Worm (Caenorhabditis elegans) whole organism, L1 larva: ENCODE measurements around the gene vps-22.

Experiments used
- C16A3.4 ChIP-seq: fragments of 150-350 bp; optimal IDR thresholded peaks from 2 replicates; lab custom pipeline; 2014; ENCODE audit warnings: missing biosample characterization, missing genetic modification characterization
- C34B4.2 ChIP-seq: sonication (generic microtip); optimal IDR thresholded peaks from 2 replicates; lab custom pipeline; 2017; ENCODE audit warnings: mild to moderate bottlenecking, missing genetic modification characterization, missing compliant biosample characterization
- F16B12.6 ChIP-seq: fragments of 150-350 bp; optimal IDR thresholded peaks from 2 replicates; lab custom pipeline; 2014; ENCODE audit warnings: missing biosample characterization, missing genetic modification characterization
- Y116A8C.19 ChIP-seq: sonication (generic microtip); optimal IDR thresholded peaks from 2 replicates; lab custom pipeline; 2016; ENCODE audit warnings: missing compliant biosample characterization, missing genetic modification characterization, borderline replicate concordance
- blmp-1 ChIP-seq: fragments of 150-350 bp; optimal IDR thresholded peaks from 2 replicates; lab custom pipeline; 2014; ENCODE audit warnings: missing biosample characterization, missing genetic modification characterization
- ceh-90 ChIP-seq: sonication (generic microtip); optimal IDR thresholded peaks from 2 replicates; lab custom pipeline; 2016; ENCODE audit warnings: missing genetic modification characterization, missing compliant biosample characterization
- ces-1 ChIP-seq: fragments of 150-350 bp; optimal IDR thresholded peaks from 2 replicates; lab custom pipeline; 2014; ENCODE audit warnings: missing biosample characterization, missing genetic modification reagents, missing genetic modification characterization
- dpl-1 ChIP-seq, 3 experiments: fragments of 150-350 bp in 2 of 3; sonication (generic microtip) in 1 of 3; optimal IDR thresholded peaks; 2 replicates each; lab custom pipeline; 2014 to 2017; ENCODE audit warnings: missing biosample characterization in 3 of 3, missing genetic modification characterization in 3 of 3, missing genetic modification reagents in 3 of 3
- egl-13 ChIP-seq: sonication (generic microtip); optimal IDR thresholded peaks from 2 replicates; lab custom pipeline; 2016; ENCODE audit warnings: missing genotype, missing genetic modification reagents, missing genetic modification characterization, missing compliant biosample characterization
- elt-2 ChIP-seq: sonication (generic microtip); optimal IDR thresholded peaks from 2 replicates; lab custom pipeline; 2016; ENCODE audit warnings: missing genetic modification characterization, mild to moderate bottlenecking, inconsistent platforms, missing compliant biosample characterization, missing genetic modification reagents
- elt-3 ChIP-seq, 6 experiments: fragments of 150-350 bp in 1 of 6; sonication (generic microtip); optimal IDR thresholded peaks; 2 replicates each; lab custom pipeline; 2017 to 2018; ENCODE audit warnings: missing biosample characterization in 6 of 6, missing genetic modification characterization in 6 of 6, inconsistent platforms in 1 of 6
- fkh-10 ChIP-seq: sonication (generic microtip); optimal IDR thresholded peaks from 2 replicates; lab custom pipeline; 2017; ENCODE audit warnings: missing biosample characterization, missing genetic modification reagents, missing genetic modification characterization
- fkh-4 ChIP-seq: sonication (generic microtip); optimal IDR thresholded peaks from 2 replicates; lab custom pipeline; 2016; ENCODE audit warnings: missing compliant biosample characterization, missing genetic modification characterization, borderline replicate concordance
- fos-1 ChIP-seq: fragments of 150-350 bp; optimal IDR thresholded peaks from 2 replicates; lab custom pipeline; 2014; ENCODE audit warnings: missing biosample characterization, missing genetic modification characterization
- grh-1 ChIP-seq: fragments of 200-800 bp; sonication (Bioruptor generic); IDR thresholded peaks from 2 replicates; pipeline ENCODE4 v1.3.6; 2022; ENCODE audit warnings: missing genetic modification reagents, missing genetic modification characterization, missing compliant biosample characterization
- hlh-17 ChIP-seq: fragments of 200-800 bp; sonication (Bioruptor generic); optimal IDR thresholded peaks from 2 replicates; lab custom pipeline; 2018; ENCODE audit warnings: missing genetic modification characterization, mild to moderate bottlenecking, missing compliant biosample characterization, moderate library complexity, borderline replicate concordance
- irx-1 ChIP-seq: sonication (generic microtip); optimal IDR thresholded peaks from 2 replicates; lab custom pipeline; 2016; ENCODE audit warnings: missing genetic modification characterization, missing compliant biosample characterization
- isw-1 ChIP-seq: fragments of 200-800 bp; sonication (Bioruptor generic); IDR thresholded peaks from 2 replicates; pipeline ENCODE4 v1.3.6; 2022; ENCODE audit warnings: missing genetic modification characterization, missing compliant biosample characterization
- lin-13 ChIP-seq: fragments of 150-350 bp; optimal IDR thresholded peaks from 2 replicates; lab custom pipeline; 2014; ENCODE audit warnings: missing biosample characterization, missing genetic modification reagents, missing genetic modification characterization
- lin-14 ChIP-seq: fragments of 200-800 bp; sonication (Bioruptor generic); optimal IDR thresholded peaks from 2 replicates; lab custom pipeline; 2018; ENCODE audit warnings: mild to moderate bottlenecking, missing genetic modification characterization, moderate library complexity, missing compliant biosample characterization
- lin-15B ChIP-seq: fragments of 150-350 bp; sonication (generic microtip); optimal IDR thresholded peaks from 3 replicates; lab custom pipeline; 2014; ENCODE audit warnings: missing biosample characterization, missing genetic modification characterization
- lin-39 ChIP-seq: fragments of 150-350 bp; optimal IDR thresholded peaks from 2 replicates; lab custom pipeline; 2014; ENCODE audit warnings: missing biosample characterization, missing genetic modification reagents, missing genetic modification characterization
- lsy-2 ChIP-seq, 2 experiments: fragments of 150-350 bp; optimal IDR thresholded peaks; 2 replicates each; lab custom pipeline; 2014; ENCODE audit warnings: missing biosample characterization in 2 of 2, missing genetic modification characterization in 2 of 2
- mdl-1 ChIP-seq, 2 experiments: fragments of 150-350 bp; optimal IDR thresholded peaks; 2 replicates each; lab custom pipeline; 2014 to 2017; ENCODE audit warnings: missing biosample characterization in 2 of 2, missing genetic modification characterization in 2 of 2, inconsistent platforms in 1 of 2
- mef-2 ChIP-seq: fragments of 150-350 bp; optimal IDR thresholded peaks from 2 replicates; lab custom pipeline; 2014; ENCODE audit warnings: missing biosample characterization, missing genetic modification characterization
- mep-1 ChIP-seq: fragments of 150-350 bp; optimal IDR thresholded peaks from 2 replicates; lab custom pipeline; 2014; ENCODE audit warnings: missing biosample characterization, missing genetic modification characterization
- nhr-11 ChIP-seq: fragments of 150-350 bp; optimal IDR thresholded peaks from 2 replicates; lab custom pipeline; 2014; ENCODE audit warnings: missing biosample characterization, missing genetic modification characterization
- nhr-12 ChIP-seq: sonication (generic microtip); optimal IDR thresholded peaks from 2 replicates; lab custom pipeline; 2017; ENCODE audit warnings: missing biosample characterization, missing genetic modification characterization
- nhr-20 ChIP-seq: sonication (generic microtip); optimal IDR thresholded peaks from 2 replicates; lab custom pipeline; 2016; ENCODE audit warnings: mild to moderate bottlenecking, missing genetic modification characterization, missing compliant biosample characterization
- nhr-28 ChIP-seq: fragments of 150-350 bp; optimal IDR thresholded peaks from 2 replicates; lab custom pipeline; 2014; ENCODE audit warnings: missing biosample characterization, missing genetic modification characterization
- nhr-47 ChIP-seq: sonication (generic microtip); optimal IDR thresholded peaks from 2 replicates; lab custom pipeline; 2016; ENCODE audit warnings: mild to moderate bottlenecking, missing genetic modification characterization, moderate library complexity, missing compliant biosample characterization
- nhr-71 ChIP-seq: sonication (generic microtip); optimal IDR thresholded peaks from 2 replicates; lab custom pipeline; 2016; ENCODE audit warnings: mild to moderate bottlenecking, missing genetic modification characterization, moderate library complexity, missing compliant biosample characterization
- nhr-76 ChIP-seq: sonication (generic microtip); optimal IDR thresholded peaks from 2 replicates; lab custom pipeline; 2017; ENCODE audit warnings: missing biosample characterization, missing genetic modification characterization
- nhr-85 ChIP-seq: sonication (generic microtip); peaks from one replicate; lab custom pipeline; 2016; ENCODE audit warnings: missing genetic modification characterization, inconsistent platforms, missing compliant biosample characterization
- pax-3 ChIP-seq: fragments of 200-800 bp; sonication (Bioruptor generic); optimal IDR thresholded peaks from 2 replicates; lab custom pipeline; 2018; ENCODE audit warnings: mild to moderate bottlenecking, missing genetic modification characterization, moderate library complexity, missing compliant biosample characterization
- skn-1 ChIP-seq: fragments of 150-350 bp; optimal IDR thresholded peaks from 2 replicates; lab custom pipeline; 2014; ENCODE audit warnings: missing biosample characterization, missing genetic modification characterization
- snpc-4 ChIP-seq: fragments of 150-350 bp; optimal IDR thresholded peaks from 2 replicates; lab custom pipeline; 2014; ENCODE audit warnings: missing biosample characterization, missing genetic modification characterization
- sox-4 ChIP-seq: sonication (generic microtip); optimal IDR thresholded peaks from 2 replicates; lab custom pipeline; 2016; ENCODE audit warnings: missing genetic modification characterization, missing compliant biosample characterization
- sup-37 ChIP-seq: fragments of 200-800 bp; sonication (Bioruptor generic); optimal IDR thresholded peaks from 2 replicates; lab custom pipeline; 2018; ENCODE audit warnings: mild to moderate bottlenecking, missing genetic modification characterization, missing compliant biosample characterization
- swsn-7 ChIP-seq: sonication (generic microtip); optimal IDR thresholded peaks from 2 replicates; lab custom pipeline; 2016; ENCODE audit warnings: missing genetic modification characterization, missing compliant biosample characterization
- unc-130 ChIP-seq: fragments of 150-350 bp; optimal IDR thresholded peaks from 2 replicates; lab custom pipeline; 2017; ENCODE audit warnings: missing biosample characterization, missing genetic modification characterization, inconsistent platforms
- unc-30 ChIP-seq: sonication (generic microtip); optimal IDR thresholded peaks from 2 replicates; lab custom pipeline; 2017; ENCODE audit warnings: missing biosample characterization, missing genetic modification characterization
- unc-86 ChIP-seq: sonication (generic microtip); optimal IDR thresholded peaks from 2 replicates; lab custom pipeline; 2016; ENCODE audit warnings: missing genetic modification characterization, missing compliant biosample characterization
- unc-98 ChIP-seq: fragments of 200-800 bp; sonication (Bioruptor generic); IDR thresholded peaks from 2 replicates; pipeline ENCODE4 v1.3.6; 2022; ENCODE audit warnings: missing genetic modification characterization, missing compliant biosample characterization
- zag-1 ChIP-seq: fragments of 150-350 bp; optimal IDR thresholded peaks from 2 replicates; lab custom pipeline; 2014; ENCODE audit warnings: missing biosample characterization, missing genetic modification characterization
- zip-4 ChIP-seq: fragments of 200-800 bp; sonication (Bioruptor generic); optimal IDR thresholded peaks from 2 replicates; lab custom pipeline; 2018; ENCODE audit warnings: mild to moderate bottlenecking, missing genetic modification characterization, moderate library complexity, missing compliant biosample characterization
- ztf-11 ChIP-seq, 2 experiments: sonication (generic microtip); optimal IDR thresholded peaks; 2 replicates each; lab custom pipeline; 2016 to 2017; ENCODE audit warnings: missing genetic modification characterization in 2 of 2, missing biosample characterization in 1 of 2, missing compliant biosample characterization in 1 of 2
- ztf-4 ChIP-seq: fragments of 150-350 bp; optimal IDR thresholded peaks from 2 replicates; lab custom pipeline; 2014; ENCODE audit warnings: missing biosample characterization, missing genetic modification characterization

The vps-22 gene

ce11 chrIII:4967236-4967635 lies 4.9 kb upstream of the vps-22 start (continued):
- TF ChIP-seq ztf-4 (tag; lab: Kevin White, UChicago), result no peak
- TF ChIP-seq nhr-47 (tag; lab: Kevin White, UChicago), result no peak
- TF ChIP-seq, all 84 proteins: peak for 7

ce11 chrIII:4965271-4965670 lies 3.0 kb upstream of the vps-22 start, which contains the start of gene nca-2:
Gene nca-2 (plus strand): TSS chrIII:4965571.
- TF ChIP-seq nhr-71 (tag; lab: Kevin White, UChicago), result no peak
- no peak for TF ChIP-seq fos-1 (tag; lab: Kevin White, UChicago)
- TF ChIP-seq lsy-2 (tag; optimal IDR thresholded peaks at IDR 0.05; lab: Kevin White, UChicago), result no peak
- TF ChIP-seq lin-39 (tag; lab: Kevin White, UChicago), result no peak
- TF ChIP-seq zag-1, result no peak
- TF ChIP-seq blmp-1, result no peak
- no peak for TF ChIP-seq snpc-4 (tag; lab: Kevin White, UChicago)
- TF ChIP-seq Y116A8C.19 (tag; lab: Kevin White, UChicago), result no peak
- no peak for TF ChIP-seq isw-1
- TF ChIP-seq unc-130 (tag; lab: Kevin White, UChicago), result no peak
- TF ChIP-seq mdl-1 (tag; optimal IDR thresholded peaks at IDR 0.05; lab: Kevin White, UChicago), result no peak
- no peak for TF ChIP-seq unc-98

ce11 chrIII:4962886-4963285 lies 593 bp upstream of the vps-22 start, which contains the start of gene C27F2.9:
Gene C27F2.9 (minus strand): TSS chrIII:4963044.
- peak in 1 of 2 experiments; percentile 71 for TF ChIP-seq mdl-1 (tag; optimal IDR thresholded peaks at IDR 0.05; lab: Kevin White, UChicago)
- peak; percentile 81 for TF ChIP-seq sup-37
- peak; percentile 75 for TF ChIP-seq F16B12.6
- TF ChIP-seq irx-1 (tag; lab: Kevin White, UChicago), result peak; percentile 90
- peak; percentile 61 for TF ChIP-seq ztf-4 (tag; lab: Kevin White, UChicago)
- no peak for TF ChIP-seq hlh-17 (GFP tag; lab: Kevin White, UChicago)
- TF ChIP-seq unc-86 (tag; lab: Kevin White, UChicago), result peak; percentile 89
- TF ChIP-seq ces-1 (GFP tag; lab: Kevin White, UChicago), result no peak
- TF ChIP-seq ceh-90 (tag; lab: Kevin White, UChicago), result peak; percentile 63
- TF ChIP-seq egl-13 (tag; lab: Kevin White, UChicago), result peak; percentile 84
- TF ChIP-seq nhr-20 (tag; lab: Kevin White, UChicago), result peak; percentile 91
- peak; percentile 71 for TF ChIP-seq lin-13 (GFP tag; lab: Kevin White, UChicago)
- TF ChIP-seq C16A3.4 (tag; lab: Kevin White, UChicago), result peak; percentile 92
- TF ChIP-seq unc-130 (tag; lab: Kevin White, UChicago), result peak; percentile 81
- TF ChIP-seq zip-4, result peak; percentile 72
- TF ChIP-seq lsy-2 (tag; optimal IDR thresholded peaks at IDR 0.05; lab: Kevin White, UChicago), result peak; percentile 94
- TF ChIP-seq nhr-28 (tag; lab: Kevin White, UChicago), result no peak
- TF ChIP-seq swsn-7 (tag; lab: Kevin White, UChicago), result peak; percentile 94
- peak; percentile 73 for TF ChIP-seq fkh-10
- TF ChIP-seq fkh-4, result peak; percentile 44
- peak; percentile 91 for TF ChIP-seq isw-1
- peak; percentile 82 for TF ChIP-seq sox-4 (tag; lab: Kevin White, UChicago)
- TF ChIP-seq elt-2, result peak; percentile 74
- TF ChIP-seq pax-3 (tag; lab: Kevin White, UChicago), result peak; percentile 78
- peak; percentile 99 to 100 (median 99) for TF ChIP-seq dpl-1 (GFP tag; optimal IDR thresholded peaks at IDR 0.05; lab: Kevin White, UChicago)
- TF ChIP-seq skn-1 (tag; lab: Kevin White, UChicago), result peak; percentile 91
- peak; percentile 95 for TF ChIP-seq mep-1 (tag; lab: Kevin White, UChicago)
- peak; percentile 86 for TF ChIP-seq lin-39 (tag; lab: Kevin White, UChicago)
- peak; percentile 85 for TF ChIP-seq grh-1
- TF ChIP-seq unc-30 (tag; lab: Kevin White, UChicago), result no peak
- TF ChIP-seq elt-3 (tag; optimal IDR thresholded peaks at IDR 0.05; lab: Kevin White, UChicago), result peak in 4 of 6 experiments; percentile 3 to 87 (median 56)
- TF ChIP-seq nhr-85 (tag; lab: Kevin White, UChicago), result peak; percentile 93
- TF ChIP-seq nhr-76, result no peak
- peak; percentile 21 for TF ChIP-seq nhr-12 (tag; lab: Kevin White, UChicago)
- TF ChIP-seq lin-14, result peak; percentile 88
- peak in 1 of 2 experiments; percentile 83 for TF ChIP-seq ztf-11 (tag; optimal IDR thresholded peaks at IDR 0.05; lab: Kevin White, UChicago)
- peak; percentile 36 for TF ChIP-seq C34B4.2 (tag; lab: Kevin White, UChicago)
- TF ChIP-seq nhr-11 (tag; lab: Kevin White, UChicago), result peak; percentile 90
- peak; percentile 5 for TF ChIP-seq mef-2 (tag; lab: Kevin White, UChicago)
- TF ChIP-seq lin-15B, result peak; percentile 75
- TF ChIP-seq zag-1, result peak; percentile 18
